Fruit fly (Drosophila melanogaster) whole organism, prepupa: ENCODE measurements around the gene CG3505.

Source experiments
- CG31627 ChIP-seq: fragments of 200-800 bp; sonication (Bioruptor generic); optimal IDR thresholded peaks from 3 replicates; lab custom pipeline; 2016; ENCODE audit warnings: missing biosample characterization, missing genetic modification characterization
- CG6276 ChIP-seq: fragments of 200-800 bp; sonication (Bioruptor generic); optimal IDR thresholded peaks from 2 replicates; lab custom pipeline; 2017; ENCODE audit warnings: missing biosample characterization, mild to moderate bottlenecking, missing genetic modification characterization
- CG9139 ChIP-seq: fragments of 200-800 bp; sonication (Bioruptor generic); optimal IDR thresholded peaks from 3 replicates; lab custom pipeline; 2017; ENCODE audit warnings: missing biosample characterization, mild to moderate bottlenecking, missing genetic modification characterization
- Hr39 ChIP-seq: fragments of 200-800 bp; sonication (Bioruptor generic); optimal IDR thresholded peaks from 2 replicates; lab custom pipeline; 2016; ENCODE audit warnings: missing biosample characterization, missing genetic modification characterization
- Lpt ChIP-seq: fragments of 200-800 bp; sonication (Bioruptor generic); optimal IDR thresholded peaks from 3 replicates; lab custom pipeline; 2016; ENCODE audit warnings: missing biosample characterization, missing genetic modification characterization
- OdsH ChIP-seq: fragments of 200-800 bp; sonication (Bioruptor generic); optimal IDR thresholded peaks from 3 replicates; lab custom pipeline; 2016; ENCODE audit warnings: missing biosample characterization, missing genetic modification characterization
- Sox102F ChIP-seq: fragments of 200-800 bp; sonication (Bioruptor generic); optimal IDR thresholded peaks from 2 replicates; lab custom pipeline; 2016; ENCODE audit warnings: missing biosample characterization, mild to moderate bottlenecking, missing genetic modification characterization
- achi ChIP-seq: fragments of 200-800 bp; sonication (Bioruptor generic); optimal IDR thresholded peaks from 3 replicates; lab custom pipeline; 2016; ENCODE audit warnings: missing biosample characterization, missing genetic modification characterization
- lz ChIP-seq: fragments of 200-800 bp; sonication (Bioruptor generic); optimal IDR thresholded peaks from 3 replicates; lab custom pipeline; 2016; ENCODE audit warnings: missing biosample characterization, missing genetic modification characterization
- spab ChIP-seq: fragments of 200-800 bp; sonication (Bioruptor generic); optimal IDR thresholded peaks from 2 replicates; lab custom pipeline; 2017; ENCODE audit warnings: missing biosample characterization, mild to moderate bottlenecking, missing genetic modification characterization, missing genetic modification reagents

DNA sequence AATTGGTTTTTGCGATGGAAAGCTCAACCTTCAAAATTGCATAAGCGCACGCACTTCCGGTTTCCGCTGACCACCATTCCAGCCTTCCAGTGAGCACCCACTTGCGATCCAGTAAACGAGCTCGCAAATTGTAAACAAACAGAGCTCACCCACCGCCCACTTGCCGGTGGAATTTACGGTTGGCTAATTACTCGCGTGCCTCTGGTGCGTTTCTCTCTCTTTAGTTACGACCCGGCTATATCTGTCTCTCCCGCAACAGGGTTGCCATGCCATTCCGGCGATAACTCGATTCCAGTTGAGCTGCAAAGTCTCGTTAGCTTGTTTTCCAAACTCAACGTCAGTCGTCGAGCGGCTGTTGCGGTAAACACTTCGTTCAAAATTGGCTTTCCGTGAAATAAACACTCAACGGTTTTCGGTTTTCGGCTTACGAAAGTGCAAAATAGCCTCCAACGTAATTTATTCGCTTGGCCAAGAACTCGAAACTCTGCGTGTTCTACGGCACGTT, 27.1 kb upstream of the CG3505 start, which contains the start of gene Cad88C:
- no peak for TF ChIP-seq Hr39 (GFP tag; lab: Kevin White, UChicago)
- TF ChIP-seq OdsH (GFP tag; lab: Kevin White, UChicago) = no peak
- TF ChIP-seq lz = no peak
- TF ChIP-seq Sox102F (GFP tag; lab: Kevin White, UChicago) = no peak
- no peak for TF ChIP-seq Lpt
- no peak for TF ChIP-seq spab (GFP tag; lab: Kevin White, UChicago)
- TF ChIP-seq CG31627 (GFP tag; lab: Kevin White, UChicago) = no peak
- no peak for TF ChIP-seq CG9139 (GFP tag; lab: Kevin White, UChicago)
- TF ChIP-seq CG6276 (GFP tag; lab: Kevin White, UChicago) = no peak
- no peak for TF ChIP-seq achi (GFP tag; lab: Kevin White, UChicago)
